Fruit fly (Drosophila melanogaster): ENCODE data around the gene PNKP.

DNA sequence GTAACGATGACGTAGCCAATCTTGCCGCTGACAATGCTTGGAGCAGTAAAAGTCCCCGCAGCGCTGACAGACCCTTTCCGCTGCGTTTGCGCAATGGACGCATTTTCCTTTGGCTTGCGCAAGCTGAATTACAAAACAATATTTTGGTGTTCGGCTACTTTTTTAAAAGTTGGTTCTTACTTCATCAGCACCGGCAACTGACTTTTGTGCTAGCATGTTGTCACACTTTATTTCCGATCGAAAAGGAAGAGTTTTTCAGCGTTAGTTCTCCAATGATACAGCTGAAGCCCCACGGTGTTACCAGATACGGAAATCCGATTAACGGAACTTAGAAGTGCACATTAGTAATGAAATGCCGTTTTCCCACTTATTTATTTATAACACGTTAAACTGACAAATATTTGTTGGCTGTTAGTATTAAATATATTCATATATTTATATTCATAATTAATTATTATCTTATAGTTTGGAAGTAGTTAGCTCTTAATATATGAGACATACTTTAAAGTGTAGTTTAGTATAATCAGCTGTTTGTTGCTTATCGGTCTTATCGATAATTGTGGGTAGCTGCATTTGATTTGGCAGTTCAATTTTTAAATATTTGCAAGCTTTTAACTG, 19.1 kb upstream of the PNKP start, which contains the start of the genes Veneno and CG7963:
- TF ChIP-seq psq (optimal IDR thresholded peaks at IDR 0.05) (no peak), EcR (GFP tag; optimal IDR thresholded peaks at IDR 0.05) (no peak), Dll (optimal IDR thresholded peaks at IDR 0.05) (no peak)

Measured in whole organism.